Fruit fly (Drosophila melanogaster): ENCODE data around the gene CG11598.

Gene CG11598

dm6 chr3R:12685290-12685689 lies 50.6 kb downstream of the CG11598 start:
- no peak for TF ChIP-seq h (optimal IDR thresholded peaks at IDR 0.05)
- no peak for TF ChIP-seq ttk (optimal IDR thresholded peaks at IDR 0.05)
- TF ChIP-seq Sin3A (optimal IDR thresholded peaks at IDR 0.05) = no peak
- no peak for TF ChIP-seq Myc (optimal IDR thresholded peaks at IDR 0.05)

All from Kc167 (cell line).